Fruit fly (Drosophila melanogaster): ENCODE measurements around the gene Rga.

Gene Rga

DNA sequence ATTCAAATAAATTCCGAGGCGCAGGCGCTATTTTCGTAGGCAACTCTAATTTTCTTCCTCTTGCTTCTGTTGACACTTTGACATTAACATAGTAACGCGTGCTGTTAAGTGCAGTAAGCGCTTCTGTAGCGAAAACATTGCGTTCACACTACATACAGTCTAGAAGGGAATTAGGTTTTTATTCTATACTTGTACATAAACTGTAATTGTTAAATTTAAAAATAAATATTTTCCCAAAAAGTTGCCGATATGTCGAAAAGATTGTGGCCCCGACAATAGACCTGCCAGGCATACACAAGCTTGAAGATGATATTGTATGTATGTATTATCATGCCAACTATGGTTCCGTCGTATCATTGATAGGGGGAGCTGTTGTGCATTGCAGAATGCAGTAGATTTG is 6.4 kb downstream of the Rga start, which contains the start of gene asl (continued):
- TF ChIP-seq btn (GFP tag; optimal IDR thresholded peaks at IDR 0.05) = no peak
- TF ChIP-seq CG9817 (tag; optimal IDR thresholded peaks at IDR 0.05) = peak; percentile 77
- TF ChIP-seq CG1603 (tag; optimal IDR thresholded peaks at IDR 0.05) = peak; percentile 79
- TF ChIP-seq CG9876 (GFP tag; optimal IDR thresholded peaks at IDR 0.05) = peak; percentile 19
- TF ChIP-seq Nf-YC (tag; optimal IDR thresholded peaks at IDR 0.05) = peak; percentile 68
- no peak for TF ChIP-seq pros (GFP tag; optimal IDR thresholded peaks at IDR 0.05)
- peak; percentile 56 for TF ChIP-seq Xrp1 (GFP tag; IDR thresholded peaks at IDR 0.05)
- TF ChIP-seq bigmax (GFP tag; optimal IDR thresholded peaks at IDR 0.05) = no peak
- peak; percentile 99 for TF ChIP-seq ewg (GFP tag; optimal IDR thresholded peaks at IDR 0.05)
- TF ChIP-seq CG15269 (tag; optimal IDR thresholded peaks at IDR 0.05) = no peak
- TF ChIP-seq trem (tag; optimal IDR thresholded peaks at IDR 0.05) = peak; percentile 82
- peak; percentile 49 for TF ChIP-seq crc (GFP tag; optimal IDR thresholded peaks at IDR 0.05)
- peak; percentile 76 for TF ChIP-seq CG32532 (GFP tag; IDR thresholded peaks at IDR 0.05)
- TF ChIP-seq zen (tag; optimal IDR thresholded peaks at IDR 0.05) = peak; percentile 68
- peak; percentile 35 for TF ChIP-seq tx (GFP tag; optimal IDR thresholded peaks at IDR 0.05)
- peak; percentile 34; the same call in 1 of the 2 replicates for TF ChIP-seq Drgx (GFP tag; IDR thresholded peaks at IDR 0.05)
- TF ChIP-seq CG31224 (GFP tag; IDR thresholded peaks at IDR 0.05) = peak; percentile 42; the same call in 1 of the 2 replicates
- 0 out of 3 replicates have a peak, but pooled peaks have one; percentile 20 for TF ChIP-seq CG2199 (GFP tag; IDR thresholded peaks at IDR 0.05)
- TF ChIP-seq CG10462 (GFP tag; optimal IDR thresholded peaks at IDR 0.05) = peak; percentile 8
- TF ChIP-seq fd64A (GFP tag; optimal IDR thresholded peaks at IDR 0.05) = no peak
- TF ChIP-seq pho (GFP tag; optimal IDR thresholded peaks at IDR 0.05) = peak; percentile 33
- TF ChIP-seq CG2712 (tag; optimal IDR thresholded peaks at IDR 0.05) = peak; percentile 82
- TF ChIP-seq CG17328 (GFP tag; IDR thresholded peaks at IDR 0.05) = peak; percentile 57
- peak; percentile 19 for TF ChIP-seq Sry-β (GFP tag; optimal IDR thresholded peaks at IDR 0.05)
- TF ChIP-seq CG18764 (GFP tag; optimal IDR thresholded peaks at IDR 0.05) = peak; percentile 63
- TF ChIP-seq CG1792 (GFP tag; optimal IDR thresholded peaks at IDR 0.05) = peak; percentile 24
- no peak for TF ChIP-seq hth (optimal IDR thresholded peaks at IDR 0.05)
- TF ChIP-seq CG7271 (tag; optimal IDR thresholded peaks at IDR 0.05) = no peak
- TF ChIP-seq az2 (GFP tag; optimal IDR thresholded peaks at IDR 0.05) = peak; percentile 56
- TF ChIP-seq wor (GFP tag; IDR thresholded peaks at IDR 0.05) = no peak
- peak; percentile 71 for TF ChIP-seq NfI (GFP tag; optimal IDR thresholded peaks at IDR 0.05)
- TF ChIP-seq dm (GFP tag; optimal IDR thresholded peaks at IDR 0.05) = peak; percentile 31
- no peak for TF ChIP-seq Hey (tag; optimal IDR thresholded peaks at IDR 0.05)
- TF ChIP-seq hkb (optimal IDR thresholded peaks at IDR 0.05) = no peak
- peak; percentile 26; the same call in 1 of the 2 replicates for TF ChIP-seq hkb (GFP tag; IDR thresholded peaks at IDR 0.05)
- TF ChIP-seq nmo (GFP tag; optimal IDR thresholded peaks at IDR 0.05) = peak; percentile 81
- no peak for TF ChIP-seq CG3726 (GFP tag; IDR thresholded peaks at IDR 0.05)
- TF ChIP-seq jumu (GFP tag; optimal IDR thresholded peaks at IDR 0.05) = peak; percentile 30
- peak; percentile 64; the same call in 1 of the 3 replicates for TF ChIP-seq CG34422 (GFP tag; IDR thresholded peaks at IDR 0.05)
- TF ChIP-seq abd-A (tag; optimal IDR thresholded peaks at IDR 0.05) = no peak
- peak; percentile 32 for TF ChIP-seq CG12744 (GFP tag; optimal IDR thresholded peaks at IDR 0.05)
- TF ChIP-seq CHES-1-like (GFP tag; optimal IDR thresholded peaks at IDR 0.05) = peak; percentile 58
- TF ChIP-seq ind (GFP tag; optimal IDR thresholded peaks at IDR 0.05) = no peak
- TF ChIP-seq CG31365 (tag; optimal IDR thresholded peaks at IDR 0.05) = no peak
- TF ChIP-seq CG15696 (tag; optimal IDR thresholded peaks at IDR 0.05) = peak; percentile 71
- TF ChIP-seq prd (optimal IDR thresholded peaks at IDR 0.05) = no peak
- peak; percentile 39; the same call in 1 of the 3 replicates for TF ChIP-seq prd (GFP tag; IDR thresholded peaks at IDR 0.05)
- TF ChIP-seq BEAF-32 (GFP tag; optimal IDR thresholded peaks at IDR 0.05) = peak; percentile 53
- no peak for TF ChIP-seq Bteb2 (GFP tag; optimal IDR thresholded peaks at IDR 0.05)
- peak; percentile 34 for TF ChIP-seq Mes4 (GFP tag; optimal IDR thresholded peaks at IDR 0.05)
- TF ChIP-seq CG10366 (GFP tag; IDR thresholded peaks at IDR 0.05) = peak; percentile 61
- peak; percentile 60 for TF ChIP-seq Fer3 (tag; optimal IDR thresholded peaks at IDR 0.05)

Data from whole organism, embryonic.